Worm (Caenorhabditis elegans) whole organism, young adult: Measurements from ENCODE around the gene ZK262.2.

Experiments used
- Y67H2A.10 ChIP-seq: fragments of 200-800 bp; sonication (Bioruptor generic); conservative IDR thresholded peaks from 2 replicates; pipeline ENCODE4 v1.3.6; 2022; ENCODE audit warnings: missing genetic modification reagents, missing genetic modification characterization, missing compliant biosample characterization
- ceh-100 ChIP-seq: fragments of 200-800 bp; sonication (Bioruptor generic); IDR thresholded peaks from 2 replicates; pipeline ENCODE4 v1.3.6; 2022; ENCODE audit warnings: missing genetic modification reagents, missing genetic modification characterization, missing compliant biosample characterization
- ceh-40 ChIP-seq: fragments of 200-800 bp; sonication (Bioruptor generic); IDR thresholded peaks from 2 replicates; pipeline ENCODE4 v1.3.6; 2022; ENCODE audit warnings: missing genetic modification characterization, missing compliant biosample characterization
- ceh-58 ChIP-seq: fragments of 200-800 bp; sonication (Bioruptor generic); IDR thresholded peaks from 2 replicates; pipeline ENCODE4 v1.3.6; 2022; ENCODE audit warnings: missing genetic modification characterization, missing compliant biosample characterization
- dpl-1 ChIP-seq: fragments of 150-350 bp; optimal IDR thresholded peaks from 2 replicates; lab custom pipeline; 2014; ENCODE audit warnings: missing biosample characterization, missing genetic modification reagents, missing genetic modification characterization
- lin-35 ChIP-seq, 3 experiments: fragments of 150-350 bp in 2 of 3; sonication (generic microtip) in 1 of 3; optimal IDR thresholded peaks; 2 replicates each; lab custom pipeline; 2014 to 2018; ENCODE audit warnings: missing biosample characterization in 3 of 3, missing genetic modification characterization in 3 of 3, missing genetic modification reagents in 3 of 3
- madf-6 ChIP-seq: fragments of 200-800 bp; sonication (Bioruptor generic); IDR thresholded peaks from 2 replicates; pipeline ENCODE4 v1.3.6; 2022; ENCODE audit warnings: missing genetic modification reagents, missing genetic modification characterization, missing compliant biosample characterization
- pha-4 ChIP-seq: fragments of 150-350 bp; sonication (generic microtip); optimal IDR thresholded peaks from 2 replicates; lab custom pipeline; 2014; ENCODE audit warnings: missing biosample characterization, missing genetic modification reagents, missing genetic modification characterization
- repo-1 ChIP-seq: sonication (generic microtip); optimal IDR thresholded peaks from 2 replicates; lab custom pipeline; 2017; ENCODE audit warnings: mild to moderate bottlenecking, missing genetic modification characterization, missing compliant biosample characterization
- sea-2 ChIP-seq: fragments of 200-800 bp; sonication (Bioruptor generic); IDR thresholded peaks from 2 replicates; pipeline ENCODE4 v1.3.6; 2022; ENCODE audit warnings: missing genetic modification characterization, missing compliant biosample characterization
- snpc-4 ChIP-seq, 5 experiments: fragments of 150-350 bp in 1 of 5; sonication (generic microtip) in 4 of 5; optimal IDR thresholded peaks; 2 replicates each; lab custom pipeline; 2014 to 2018; ENCODE audit warnings: missing genetic modification characterization in 5 of 5, missing biosample characterization in 3 of 5, antibody characterized with exemption in 2 of 5, mild to moderate bottlenecking in 2 of 5, missing compliant biosample characterization in 2 of 5, missing genotype in 2 of 5, moderate library complexity in 2 of 5, missing genetic modification reagents in 1 of 5
- somi-1 ChIP-seq: fragments of 200-800 bp; sonication (Bioruptor generic); optimal IDR thresholded peaks from 2 replicates; lab custom pipeline; 2018; ENCODE audit warnings: mild to moderate bottlenecking, missing genetic modification characterization, missing compliant biosample characterization
- unc-62 ChIP-seq: fragments of 150-350 bp; optimal IDR thresholded peaks from 2 replicates; lab custom pipeline; 2014; ENCODE audit warnings: missing biosample characterization, missing genetic modification reagents, missing genetic modification characterization

ce11 chrV:18426280-18426679, 13.5 kb upstream of the ZK262.2 start, which contains the start of gene srw-83:
- TF ChIP-seq sea-2 (GFP tag; lab: Robert Waterston, UW) (no peak), Y67H2A.10 (GFP tag; lab: Robert Waterston, UW) (no peak), lin-35 (GFP tag; optimal IDR thresholded peaks at IDR 0.05; lab: Kevin White, UChicago) (no peak), ceh-100 (GFP tag; lab: Robert Waterston, UW) (no peak), repo-1 (tag; lab: Kevin White, UChicago) (no peak), dpl-1 (GFP tag; lab: Kevin White, UChicago) (no peak), snpc-4 (GFP tag; optimal IDR thresholded peaks at IDR 0.05; lab: Kevin White, UChicago) (no peak), snpc-4 (tag; optimal IDR thresholded peaks at IDR 0.05; lab: Kevin White, UChicago) (no peak), somi-1 (GFP tag; lab: Kevin White, UChicago) (no peak), ceh-58 (GFP tag; lab: Robert Waterston, UW) (no peak), madf-6 (GFP tag; lab: Robert Waterston, UW) (no peak), pha-4 (tag; lab: Kevin White, UChicago) (no peak), unc-62 (no peak), ceh-40 (GFP tag; lab: Robert Waterston, UW) (no peak)
